Fruit fly (Drosophila melanogaster): ENCODE measurements around the gene SdhD.

The SdhD gene

DNA sequence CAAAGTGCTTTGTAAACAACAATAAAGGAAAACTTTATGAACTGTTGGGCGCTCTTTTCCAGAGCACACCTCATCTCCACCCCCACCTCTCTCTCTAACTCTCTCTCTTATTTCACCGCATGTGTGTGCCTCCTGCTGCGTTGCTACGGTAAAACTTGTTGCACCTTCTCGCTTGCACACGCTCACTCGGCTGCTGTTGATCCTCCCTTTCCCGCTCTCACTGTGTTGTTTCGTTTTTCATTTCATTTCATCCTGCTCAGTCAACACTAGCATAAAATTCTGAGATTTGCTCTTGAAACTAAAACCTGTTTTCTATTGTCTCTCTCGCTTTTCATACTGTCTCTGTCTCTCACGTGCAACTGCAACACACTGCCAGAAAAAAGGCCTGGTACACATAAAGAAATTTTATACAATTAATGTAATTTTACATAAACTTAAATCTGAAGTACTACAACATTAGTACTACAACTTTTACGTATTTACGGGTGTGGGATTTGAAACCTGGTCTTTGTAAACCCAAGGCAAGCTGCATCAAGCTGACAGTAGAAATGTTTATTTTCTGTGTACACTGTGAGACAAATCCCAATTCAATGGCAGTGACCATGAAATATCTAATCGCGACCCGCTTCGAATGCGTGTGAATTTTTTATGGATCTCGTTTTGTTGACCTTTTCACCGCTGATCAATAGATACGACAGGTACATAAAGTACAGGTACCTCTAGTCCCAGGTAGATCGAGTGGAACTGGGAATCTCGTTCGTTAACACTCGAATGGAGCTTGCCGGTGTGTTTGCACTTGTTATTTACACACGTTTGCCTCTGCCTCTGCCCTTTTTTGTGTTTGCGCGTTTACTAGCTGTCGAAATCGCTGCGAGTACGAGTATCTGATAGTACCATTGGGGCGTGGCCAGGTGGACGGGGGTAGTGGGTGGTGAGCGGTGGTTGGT, 22.3 kb upstream of the SdhD start (continued):
- TF ChIP-seq wdn (GFP tag; IDR thresholded peaks at IDR 0.05), result no peak
- peak; percentile 61; the same call in 1 of the 2 replicates for TF ChIP-seq CG14014 (GFP tag; IDR thresholded peaks at IDR 0.05)
- TF ChIP-seq Dref (GFP tag; IDR thresholded peaks at IDR 0.05), result no peak
- peak; percentile 49 for TF ChIP-seq ap (GFP tag; IDR thresholded peaks at IDR 0.05)
- TF ChIP-seq PHDP (tag; optimal IDR thresholded peaks at IDR 0.05), result peak; percentile 82
- no peak for TF ChIP-seq Doc3 (GFP tag; IDR thresholded peaks at IDR 0.05; ENCODE audit: partially characterized antibody)
- peak; percentile 47; the same call in 1 of the 2 replicates for TF ChIP-seq ro (GFP tag; IDR thresholded peaks at IDR 0.05)
- TF ChIP-seq Meics (GFP tag; optimal IDR thresholded peaks at IDR 0.05), result peak; percentile 78
- TF ChIP-seq CG15514 (GFP tag; optimal IDR thresholded peaks at IDR 0.05), result peak; percentile 74
- TF ChIP-seq NK7.1 (GFP tag; optimal IDR thresholded peaks at IDR 0.05), result peak; percentile 68
- TF ChIP-seq CG10209 (GFP tag; optimal IDR thresholded peaks at IDR 0.05), result peak; percentile 87
- peak; percentile 77 for TF ChIP-seq CG1647 (GFP tag; optimal IDR thresholded peaks at IDR 0.05)
- TF ChIP-seq zf30C (GFP tag; optimal IDR thresholded peaks at IDR 0.05), result peak; percentile 100
- TF ChIP-seq Bgb (GFP tag; IDR thresholded peaks at IDR 0.05; ENCODE audit: partially characterized antibody), result no peak
- peak; percentile 66 for TF ChIP-seq dati (GFP tag; IDR thresholded peaks at IDR 0.05)
- TF ChIP-seq seq (GFP tag; IDR thresholded peaks at IDR 0.05), result peak; percentile 30; the same call in 1 of the 2 replicates
- 0 out of 3 replicates have a peak, but pooled peaks have one; percentile 28 for TF ChIP-seq so (GFP tag; IDR thresholded peaks at IDR 0.05)
- TF ChIP-seq ato (GFP tag; IDR thresholded peaks at IDR 0.05; ENCODE audit: partially characterized antibody), result no peak
- peak; percentile 21 for TF ChIP-seq sob (GFP tag; IDR thresholded peaks at IDR 0.05)
- TF ChIP-seq usp (GFP tag; optimal IDR thresholded peaks at IDR 0.05), result no peak
- peak; percentile 92 for TF ChIP-seq CG33557 (GFP tag; optimal IDR thresholded peaks at IDR 0.05)
- TF ChIP-seq mam (GFP tag; optimal IDR thresholded peaks at IDR 0.05), result peak; percentile 52
- no peak for TF ChIP-seq HLH4C (GFP tag; IDR thresholded peaks at IDR 0.05; ENCODE audit: partially characterized antibody)
- peak; percentile 70 for TF ChIP-seq en (GFP tag; optimal IDR thresholded peaks at IDR 0.05)
- TF ChIP-seq E2f2 (GFP tag; IDR thresholded peaks at IDR 0.05), result peak; percentile 59; the same call in 1 of the 2 replicates
- TF ChIP-seq hbn (GFP tag; IDR thresholded peaks at IDR 0.05; ENCODE audit: partially characterized antibody), result no peak
- TF ChIP-seq CG13775 (GFP tag; optimal IDR thresholded peaks at IDR 0.05), result peak; percentile 88
- TF ChIP-seq CG14441 (GFP tag; IDR thresholded peaks at IDR 0.05), result peak; percentile 73
- TF ChIP-seq crol (GFP tag; IDR thresholded peaks at IDR 0.05), result peak; percentile 77
- no peak for TF ChIP-seq yki (optimal IDR thresholded peaks at IDR 0.05)
- peak; percentile 72 for TF ChIP-seq tx (GFP tag; optimal IDR thresholded peaks at IDR 0.05)
- peak; percentile 32 for TF ChIP-seq CG17186 (GFP tag; optimal IDR thresholded peaks at IDR 0.05)
- TF ChIP-seq CG17328 (GFP tag; IDR thresholded peaks at IDR 0.05), result peak; percentile 93
- TF ChIP-seq eyg (GFP tag; optimal IDR thresholded peaks at IDR 0.05), result peak; percentile 55
- peak; percentile 63 for TF ChIP-seq CG11247 (GFP tag; IDR thresholded peaks at IDR 0.05)
- TF ChIP-seq CG10366 (GFP tag; IDR thresholded peaks at IDR 0.05), result peak; percentile 76
- peak; percentile 43 for TF ChIP-seq CG7271 (tag; optimal IDR thresholded peaks at IDR 0.05)
- TF ChIP-seq Sry-β (GFP tag; optimal IDR thresholded peaks at IDR 0.05), result peak; percentile 71
- TF ChIP-seq Pdp1 (GFP tag; optimal IDR thresholded peaks at IDR 0.05), result peak; percentile 76 to 82
- peak; percentile 29 for TF ChIP-seq p53 (GFP tag; optimal IDR thresholded peaks at IDR 0.05)
- peak; percentile 77 for TF ChIP-seq CG12236 (GFP tag; optimal IDR thresholded peaks at IDR 0.05)
- peak; percentile 36 for TF ChIP-seq Dad (GFP tag; optimal IDR thresholded peaks at IDR 0.05)
- TF ChIP-seq CG10979 (tag; optimal IDR thresholded peaks at IDR 0.05), result peak; percentile 97
- TF ChIP-seq Dll (GFP tag; IDR thresholded peaks at IDR 0.05; ENCODE audit: partially characterized antibody), result no peak
- peak; percentile 94 for TF ChIP-seq CG6254 (GFP tag; optimal IDR thresholded peaks at IDR 0.05)
- peak; percentile 68 to 84 for TF ChIP-seq dpn (GFP tag; optimal IDR thresholded peaks at IDR 0.05)
- peak; percentile 57; the same call in 1 of the 3 replicates for TF ChIP-seq jigr1 (GFP tag; IDR thresholded peaks at IDR 0.05)
- peak; percentile 12 for TF ChIP-seq CG7928 (GFP tag; optimal IDR thresholded peaks at IDR 0.05)

All from whole organism, embryonic.